Worm (Caenorhabditis elegans) whole organism, young adult: ENCODE measurements around the gene R02E4.1.

Source experiments
- B0035.1 ChIP-seq: sonication (generic microtip); optimal IDR thresholded peaks from 2 replicates; lab custom pipeline; 2016; ENCODE audit warnings: missing genetic modification characterization, mild to moderate bottlenecking, missing compliant biosample characterization, missing genotype, missing genetic modification reagents
- C17E4.6 ChIP-seq: fragments of 200-800 bp; sonication (Bioruptor generic); IDR thresholded peaks from 2 replicates; pipeline ENCODE4 v1.3.6; 2022; ENCODE audit warnings: missing genetic modification reagents, missing genetic modification characterization, missing compliant biosample characterization
- D2030.7 ChIP-seq: fragments of 200-800 bp; sonication (Bioruptor generic); IDR thresholded peaks from 2 replicates; pipeline ENCODE4 v1.3.6; 2022; ENCODE audit warnings: missing genetic modification reagents, missing genetic modification characterization, missing compliant biosample characterization
- F10E7.11 ChIP-seq: sonication (generic microtip); optimal IDR thresholded peaks from 2 replicates; lab custom pipeline; 2017; ENCODE audit warnings: mild to moderate bottlenecking, missing genetic modification characterization, moderate library complexity, missing compliant biosample characterization
- F22D6.2 ChIP-seq: sonication (generic microtip); optimal IDR thresholded peaks from 2 replicates; lab custom pipeline; 2016; ENCODE audit warnings: mild to moderate bottlenecking, missing genetic modification characterization, missing compliant biosample characterization
- F49E8.2 ChIP-seq: sonication (generic microtip); optimal IDR thresholded peaks from 3 replicates; lab custom pipeline; 2017; ENCODE audit warnings: missing genetic modification characterization, mild to moderate bottlenecking, missing compliant biosample characterization, antibody characterized with exemption, moderate library complexity; ENCODE audit not compliant: insufficient read depth
- F55B11.4 ChIP-seq: sonication (generic microtip); optimal IDR thresholded peaks from 2 replicates; lab custom pipeline; 2016; ENCODE audit warnings: missing compliant biosample characterization, missing genetic modification characterization, borderline replicate concordance; ENCODE audit not compliant: insufficient read depth
- F57A8.1 ChIP-seq: fragments of 200-800 bp; sonication (Bioruptor generic); optimal IDR thresholded peaks from 2 replicates; lab custom pipeline; 2018; ENCODE audit warnings: mild to moderate bottlenecking, missing genetic modification characterization, moderate library complexity, missing compliant biosample characterization
- F57C9.4 ChIP-seq: sonication (generic microtip); optimal IDR thresholded peaks from 2 replicates; lab custom pipeline; 2017; ENCODE audit warnings: mild to moderate bottlenecking, missing genetic modification characterization, missing compliant biosample characterization
- Y79H2A.3 ChIP-seq: fragments of 200-800 bp; sonication (Bioruptor generic); conservative IDR thresholded peaks from 2 replicates; pipeline ENCODE4 v1.3.6; 2022; ENCODE audit warnings: missing genetic modification reagents, missing genetic modification characterization, missing compliant biosample characterization
- Y95B8A.8 ChIP-seq: fragments of 200-800 bp; sonication (Bioruptor generic); IDR thresholded peaks from 2 replicates; pipeline ENCODE4 v1.3.6; 2022; ENCODE audit warnings: missing genetic modification reagents, missing genetic modification characterization, missing compliant biosample characterization
- ZK185.1 ChIP-seq: sonication (generic microtip); optimal IDR thresholded peaks from 2 replicates; lab custom pipeline; 2016; ENCODE audit warnings: mild to moderate bottlenecking, missing genetic modification characterization, missing compliant biosample characterization; ENCODE audit not compliant: poor library complexity, severe bottlenecking
- atf-7 ChIP-seq: sonication (generic microtip); optimal IDR thresholded peaks from 2 replicates; lab custom pipeline; 2017; ENCODE audit warnings: mild to moderate bottlenecking, missing genetic modification characterization, missing compliant biosample characterization
- ceh-40 ChIP-seq: fragments of 200-800 bp; sonication (Bioruptor generic); IDR thresholded peaks from 2 replicates; pipeline ENCODE4 v1.3.6; 2022; ENCODE audit warnings: missing genetic modification characterization, missing compliant biosample characterization
- ceh-79 ChIP-seq: sonication (generic microtip); optimal IDR thresholded peaks from 2 replicates; lab custom pipeline; 2017; ENCODE audit warnings: mild to moderate bottlenecking, missing genetic modification characterization, missing compliant biosample characterization
- chd-7 ChIP-seq: sonication (generic microtip); optimal IDR thresholded peaks from 2 replicates; lab custom pipeline; 2016; ENCODE audit warnings: mild to moderate bottlenecking, missing genetic modification characterization, moderate library complexity, missing compliant biosample characterization
- die-1 ChIP-seq: sonication (generic microtip); optimal IDR thresholded peaks from 2 replicates; lab custom pipeline; 2016; ENCODE audit warnings: missing genotype, mild to moderate bottlenecking, missing genetic modification characterization, missing compliant biosample characterization
- dpff-1 ChIP-seq: sonication (generic microtip); optimal IDR thresholded peaks from 2 replicates; lab custom pipeline; 2017; ENCODE audit warnings: mild to moderate bottlenecking, missing genetic modification characterization, missing compliant biosample characterization
- egl-18 ChIP-seq: fragments of 200-800 bp; sonication (Bioruptor generic); IDR thresholded peaks from 2 replicates; pipeline ENCODE4 v1.3.6; 2022; ENCODE audit warnings: missing genetic modification reagents, missing genetic modification characterization, missing compliant biosample characterization
- egl-44 ChIP-seq: fragments of 200-800 bp; sonication (Bioruptor generic); IDR thresholded peaks from 2 replicates; pipeline ENCODE4 v1.3.6; 2022; ENCODE audit warnings: missing genetic modification reagents, missing genetic modification characterization, missing compliant biosample characterization
- ets-4 ChIP-seq: fragments of 200-800 bp; sonication (Bioruptor generic); optimal IDR thresholded peaks from 2 replicates; lab custom pipeline; 2018; ENCODE audit warnings: mild to moderate bottlenecking, missing genetic modification characterization, missing compliant biosample characterization
- fkh-3 ChIP-seq: sonication (generic microtip); optimal IDR thresholded peaks from 2 replicates; lab custom pipeline; 2016; ENCODE audit warnings: mild to moderate bottlenecking, missing genetic modification characterization, missing compliant biosample characterization
- gei-17 ChIP-seq: fragments of 200-800 bp; sonication (Bioruptor generic); optimal IDR thresholded peaks from 2 replicates; lab custom pipeline; 2018; ENCODE audit warnings: mild to moderate bottlenecking, missing genetic modification characterization, missing compliant biosample characterization
- hlh-12 ChIP-seq: sonication (generic microtip); optimal IDR thresholded peaks from 2 replicates; lab custom pipeline; 2016; ENCODE audit warnings: missing genetic modification characterization, missing compliant biosample characterization
- hlh-26 ChIP-seq: fragments of 200-800 bp; sonication (Bioruptor generic); conservative IDR thresholded peaks from 2 replicates; pipeline ENCODE4 v1.3.6; 2022; ENCODE audit warnings: missing genetic modification reagents, missing genetic modification characterization, missing compliant biosample characterization
- hmg-1.2 ChIP-seq: fragments of 200-800 bp; sonication (Bioruptor generic); IDR thresholded peaks from 2 replicates; pipeline ENCODE4 v1.3.6; 2022; ENCODE audit warnings: missing genetic modification reagents, missing genetic modification characterization, missing compliant biosample characterization
- hsf-1 ChIP-seq: fragments of 200-800 bp; sonication (Bioruptor generic); IDR thresholded peaks from 2 replicates; pipeline ENCODE4 v1.3.6; 2022; ENCODE audit warnings: missing genetic modification reagents, missing genetic modification characterization, missing compliant biosample characterization
- lag-1 ChIP-seq: fragments of 200-800 bp; sonication (Bioruptor generic); IDR thresholded peaks from 2 replicates; pipeline ENCODE4 v1.3.6; 2022; ENCODE audit warnings: missing genetic modification reagents, missing genetic modification characterization, missing compliant biosample characterization
- let-526 ChIP-seq: fragments of 200-800 bp; sonication (Bioruptor generic); IDR thresholded peaks from 2 replicates; pipeline ENCODE4 v1.3.6; 2022; ENCODE audit warnings: missing genetic modification reagents, missing genetic modification characterization, missing compliant biosample characterization
- lin-26 ChIP-seq: fragments of 200-800 bp; sonication (Bioruptor generic); IDR thresholded peaks from 2 replicates; pipeline ENCODE4 v1.3.6; 2022; ENCODE audit warnings: missing genetic modification reagents, missing genetic modification characterization, missing compliant biosample characterization
- lir-1 ChIP-seq: fragments of 200-800 bp; sonication (Bioruptor generic); conservative IDR thresholded peaks from 2 replicates; pipeline ENCODE4 v1.3.6; 2022; ENCODE audit warnings: missing genetic modification reagents, missing genetic modification characterization, missing compliant biosample characterization
- mcd-1 ChIP-seq: fragments of 200-800 bp; sonication (Bioruptor generic); IDR thresholded peaks from 2 replicates; pipeline ENCODE4 v1.3.6; 2022; ENCODE audit warnings: missing genetic modification reagents, missing genetic modification characterization, missing compliant biosample characterization
- mel-28 ChIP-seq: sonication (generic microtip); optimal IDR thresholded peaks from 2 replicates; lab custom pipeline; 2016; ENCODE audit warnings: borderline replicate concordance, mild to moderate bottlenecking, missing genetic modification characterization, missing compliant biosample characterization
- mes-4 ChIP-seq: sonication (generic microtip); optimal IDR thresholded peaks from 2 replicates; lab custom pipeline; 2016; ENCODE audit warnings: missing genotype, missing genetic modification characterization, missing compliant biosample characterization
- nfyb-1 ChIP-seq: fragments of 200-800 bp; sonication (Bioruptor generic); IDR thresholded peaks from 2 replicates; pipeline ENCODE4 v1.3.6; 2022; ENCODE audit warnings: missing genetic modification reagents, missing genetic modification characterization, missing compliant biosample characterization
- sdz-38 ChIP-seq: sonication (generic microtip); optimal IDR thresholded peaks from 2 replicates; lab custom pipeline; 2016; ENCODE audit warnings: missing genotype, missing genetic modification characterization, missing compliant biosample characterization
- sea-2 ChIP-seq: fragments of 200-800 bp; sonication (Bioruptor generic); IDR thresholded peaks from 2 replicates; pipeline ENCODE4 v1.3.6; 2022; ENCODE audit warnings: missing genetic modification characterization, missing compliant biosample characterization
- somi-1 ChIP-seq: fragments of 200-800 bp; sonication (Bioruptor generic); optimal IDR thresholded peaks from 2 replicates; lab custom pipeline; 2018; ENCODE audit warnings: mild to moderate bottlenecking, missing genetic modification characterization, missing compliant biosample characterization
- tbx-9 ChIP-seq: sonication (generic microtip); optimal IDR thresholded peaks from 2 replicates; lab custom pipeline; 2016; ENCODE audit warnings: borderline replicate concordance, missing genetic modification characterization, inconsistent platforms, missing compliant biosample characterization
- unc-62 ChIP-seq: fragments of 150-350 bp; optimal IDR thresholded peaks from 2 replicates; lab custom pipeline; 2014; ENCODE audit warnings: missing biosample characterization, missing genetic modification reagents, missing genetic modification characterization
- zfh-2 ChIP-seq: fragments of 200-800 bp; sonication (Bioruptor generic); conservative IDR thresholded peaks from 2 replicates; pipeline ENCODE4 v1.3.6; 2022; ENCODE audit warnings: missing genetic modification reagents, missing genetic modification characterization, missing compliant biosample characterization
- zim-3 ChIP-seq: sonication (generic microtip); optimal IDR thresholded peaks from 2 replicates; lab custom pipeline; 2017; ENCODE audit warnings: mild to moderate bottlenecking, missing genetic modification characterization, moderate library complexity, missing compliant biosample characterization
- ztf-3 ChIP-seq: fragments of 200-800 bp; sonication (Bioruptor generic); optimal IDR thresholded peaks from 2 replicates; lab custom pipeline; 2018; ENCODE audit warnings: mild to moderate bottlenecking, missing genetic modification characterization, missing compliant biosample characterization
- ztf-6 ChIP-seq: fragments of 200-800 bp; sonication (Bioruptor generic); IDR thresholded peaks from 2 replicates; pipeline ENCODE4 v1.3.6; 2022; ENCODE audit warnings: missing genetic modification reagents, missing genetic modification characterization, missing compliant biosample characterization

R02E4.1 gene

ce11 chrX:4146798-4147543, 42.6 kb upstream of the R02E4.1 start (continued):
- no peak for TF ChIP-seq lag-1 (GFP tag; lab: Robert Waterston, UW)
- TF ChIP-seq chd-7, result no peak
- TF ChIP-seq egl-44, result no peak
- TF ChIP-seq C17E4.6 (GFP tag; lab: Robert Waterston, UW), result no peak
- no peak for TF ChIP-seq F55B11.4 (tag; lab: Kevin White, UChicago)
- TF ChIP-seq fkh-3 (tag; lab: Kevin White, UChicago), result no peak
- no peak for TF ChIP-seq hlh-12 (tag; lab: Kevin White, UChicago)
- TF ChIP-seq B0035.1 (tag; lab: Kevin White, UChicago), result no peak
- TF ChIP-seq dpff-1, result no peak
- no peak for TF ChIP-seq gei-17 (GFP tag; lab: Kevin White, UChicago)
- no peak for TF ChIP-seq sea-2 (GFP tag; lab: Robert Waterston, UW)
- no peak for TF ChIP-seq atf-7 (tag; lab: Kevin White, UChicago)
- no peak for TF ChIP-seq ZK185.1 (tag; lab: Kevin White, UChicago)
- TF ChIP-seq, all 124 proteins: peak for 5

ce11 chrX:4146046-4146445, 41.7 kb upstream of the R02E4.1 start:
- no peak for TF ChIP-seq mel-28 (tag; lab: Kevin White, UChicago)
- no peak for TF ChIP-seq mcd-1 (GFP tag; lab: Robert Waterston, UW)
- TF ChIP-seq lin-26, result no peak
- no peak for TF ChIP-seq ztf-6
- no peak for TF ChIP-seq hlh-26 (GFP tag; lab: Robert Waterston, UW)
- 0 out of 2 replicates have a peak, but pooled peaks have one; percentile 4 for TF ChIP-seq let-526
- no peak for TF ChIP-seq atf-7 (tag; lab: Kevin White, UChicago)
- TF ChIP-seq lir-1, result no peak
- TF ChIP-seq somi-1, result no peak
- TF ChIP-seq zim-3, result peak; percentile 31
- no peak for TF ChIP-seq egl-18 (GFP tag; lab: Robert Waterston, UW)
- no peak for TF ChIP-seq gei-17 (GFP tag; lab: Kevin White, UChicago)
- TF ChIP-seq hmg-1.2 (GFP tag; lab: Robert Waterston, UW), result no peak
- no peak for TF ChIP-seq D2030.7 (GFP tag; lab: Robert Waterston, UW)
- TF ChIP-seq sea-2 (GFP tag; lab: Robert Waterston, UW), result no peak
- TF ChIP-seq unc-62 (GFP tag; lab: Kevin White, UChicago), result no peak
- TF ChIP-seq F49E8.2 (tag; lab: Kevin White, UChicago), result no peak
- TF ChIP-seq ceh-40, result 0 out of 2 replicates have a peak, but pooled peaks have one; percentile 4
- TF ChIP-seq Y79H2A.3, result peak; percentile 54; the same call in 1 of the 2 replicates

DNA sequence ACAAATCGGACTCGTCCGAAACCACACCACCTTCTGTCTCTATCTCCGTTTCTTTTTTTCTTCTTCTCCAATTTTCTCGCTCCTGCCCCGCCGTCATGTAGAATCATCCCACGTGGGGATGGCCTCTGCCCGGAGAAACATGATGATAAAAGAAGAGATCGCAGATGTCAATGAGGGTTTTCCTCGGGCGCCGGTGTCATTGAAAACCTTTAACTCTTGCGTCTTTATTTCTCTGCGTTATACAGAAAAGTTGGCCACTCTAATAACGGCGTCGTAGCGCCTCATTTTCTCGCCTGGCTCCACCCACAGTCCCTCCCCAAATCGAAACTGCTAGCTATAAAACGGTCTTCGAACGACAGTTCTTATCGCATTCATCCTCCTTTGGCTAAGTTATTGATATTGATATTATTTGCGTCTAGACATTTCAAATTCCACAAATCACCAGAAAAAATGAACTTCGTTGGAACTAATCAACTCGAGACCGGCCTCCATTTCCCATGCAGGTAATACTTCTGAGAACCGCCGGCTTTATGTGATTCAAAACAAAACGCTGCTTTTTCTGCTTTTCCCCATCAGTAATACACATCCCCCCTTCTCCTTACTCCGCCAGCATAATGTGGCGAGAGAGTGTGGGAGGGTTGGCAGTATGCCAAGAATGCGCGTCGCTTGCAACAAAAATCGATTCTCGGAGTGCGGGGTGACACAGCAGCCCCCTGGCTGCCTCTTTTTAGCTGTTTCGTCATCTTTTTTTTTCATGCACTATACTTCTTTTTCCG, 40.9 kb upstream of the R02E4.1 start:
- no peak for TF ChIP-seq F57A8.1 (GFP tag; lab: Kevin White, UChicago)
- peak; percentile 74 for TF ChIP-seq zfh-2 (GFP tag; lab: Robert Waterston, UW)
- TF ChIP-seq F10E7.11 (tag; lab: Kevin White, UChicago), result no peak
- no peak for TF ChIP-seq ztf-3 (GFP tag; lab: Kevin White, UChicago)
- no peak for TF ChIP-seq ceh-79
- no peak for TF ChIP-seq ets-4 (GFP tag; lab: Kevin White, UChicago)
- TF ChIP-seq nfyb-1, result peak; percentile 51
- 0 out of 2 replicates have a peak, but pooled peaks have one; percentile 14 for TF ChIP-seq Y95B8A.8 (GFP tag; lab: Robert Waterston, UW)
- TF ChIP-seq hsf-1 (GFP tag; lab: Robert Waterston, UW), result no peak
- TF ChIP-seq hlh-12 (tag; lab: Kevin White, UChicago), result no peak
- TF ChIP-seq die-1 (tag; lab: Kevin White, UChicago), result no peak
- TF ChIP-seq sdz-38 (tag; lab: Kevin White, UChicago), result no peak
- TF ChIP-seq mes-4 (tag; lab: Kevin White, UChicago), result no peak
- TF ChIP-seq F57C9.4, result peak; percentile 26
- TF ChIP-seq ztf-6, result 0 out of 2 replicates have a peak, but pooled peaks have one; percentile 12
- no peak for TF ChIP-seq egl-18 (GFP tag; lab: Robert Waterston, UW)
- no peak for TF ChIP-seq tbx-9 (tag; lab: Kevin White, UChicago)
- TF ChIP-seq F22D6.2 (tag; lab: Kevin White, UChicago), result peak; percentile 54
